Worm (Caenorhabditis elegans): ENCODE data around the gene srt-31.

ce11 chrV:433898-434297 is 38.8 kb upstream of the srt-31 start, which contains the start of gene B0554.2:
- TF ChIP-seq tbx-8 (GFP tag; optimal IDR thresholded peaks at IDR 0.05) (no peak), blmp-1 (tag; optimal IDR thresholded peaks at IDR 0.05) (no peak), elt-1 (tag; optimal IDR thresholded peaks at IDR 0.05; ENCODE audit: borderline replicate concordance, insufficient read depth) (no peak), lin-13 (tag; optimal IDR thresholded peaks at IDR 0.05) (no peak), elt-3 (tag; optimal IDR thresholded peaks at IDR 0.05) (no peak), sptf-1 (tag; optimal IDR thresholded peaks at IDR 0.05) (no peak), unc-62 (GFP tag; optimal IDR thresholded peaks at IDR 0.05) (no peak), mep-1 (tag; optimal IDR thresholded peaks at IDR 0.05) (no peak), pha-4 (tag; optimal IDR thresholded peaks at IDR 0.05) (no peak), mls-2 (tag; optimal IDR thresholded peaks at IDR 0.05) (no peak), nhr-76 (tag; optimal IDR thresholded peaks at IDR 0.05) (no peak), ceh-39 (tag; optimal IDR thresholded peaks at IDR 0.05) (no peak)

All from whole organism, mixed stage, embryonic.